Worm (Caenorhabditis elegans) whole organism, dauer: Measurements from ENCODE around the gene ech-4.

ENCODE experiments used
- unc-62 ChIP-seq: sonication (generic microtip); optimal IDR thresholded peaks from 2 replicates; lab custom pipeline; 2017; ENCODE audit warnings: missing biosample characterization, missing genetic modification reagents, missing genetic modification characterization

The ech-4 gene

ce11 chrII:10820679-10821078, at the start of gene ech-4:
Gene ech-4 (plus strand): TSS chrII:10821031.
- no peak for TF ChIP-seq unc-62 (GFP tag; lab: Kevin White, UChicago)

- TF ChIP-seq unc-62 (GFP tag; lab: Kevin White, UChicago): no peak
These were observed 42.8 kb upstream of the ech-4 start, which contains the start of gene mpz-1 for ce11 chrII:10778026-10778425. Gene mpz-1 (minus strand): TSS chrII:10778126.

ce11 chrII:10783201-10783962, 37.4 kb upstream of the ech-4 start, which contains the start of gene ect-2:
Gene ect-2 (minus strand): TSS chrII:10783962.
- no peak for TF ChIP-seq unc-62 (GFP tag; lab: Kevin White, UChicago)

- TF ChIP-seq unc-62 (GFP tag; lab: Kevin White, UChicago): no peak
These were observed 36.6 kb upstream of the ech-4 start for ce11 chrII:10784248-10784647.

- TF ChIP-seq unc-62 (GFP tag; lab: Kevin White, UChicago): no peak
These were observed 35.9 kb upstream of the ech-4 start, which contains the start of gene cdl-1 for ce11 chrII:10784780-10785463. Gene cdl-1 (plus strand): TSS chrII:10785452.

ce11 chrII:10787240-10787639, 33.6 kb upstream of the ech-4 start, which contains the start of gene tag-209:
Gene tag-209 (plus strand): TSS chrII:10787312.
- TF ChIP-seq unc-62 (GFP tag; lab: Kevin White, UChicago): no peak

- TF ChIP-seq unc-62 (GFP tag; lab: Kevin White, UChicago): no peak
These were observed 28.2 kb upstream of the ech-4 start for ce11 chrII:10792611-10793010.

ce11 chrII:10793393-10793792, 27.4 kb upstream of the ech-4 start, which contains the start of gene vps-11:
Gene vps-11 (minus strand): TSS chrII:10793493.
- no peak for TF ChIP-seq unc-62 (GFP tag; lab: Kevin White, UChicago)

ce11 chrII:10796194-10796593, 24.6 kb upstream of the ech-4 start, which contains the start of gene set-14:
Gene set-14 (minus strand): TSS chrII:10796294.
- no peak for TF ChIP-seq unc-62 (GFP tag; lab: Kevin White, UChicago)

- no peak for TF ChIP-seq unc-62 (GFP tag; lab: Kevin White, UChicago)
These were observed 22.4 kb upstream of the ech-4 start, which contains the start of gene npp-19 for ce11 chrII:10798429-10798893. Gene npp-19 (minus strand): TSS chrII:10798479.

- no peak for TF ChIP-seq unc-62 (GFP tag; lab: Kevin White, UChicago)
These were observed 20.6 kb upstream of the ech-4 start for ce11 chrII:10800209-10800608.

ce11 chrII:10804442-10804841, 16.4 kb upstream of the ech-4 start:
- TF ChIP-seq unc-62 (GFP tag; lab: Kevin White, UChicago): no peak

- no peak for TF ChIP-seq unc-62 (GFP tag; lab: Kevin White, UChicago)
These were observed 15.9 kb upstream of the ech-4 start for ce11 chrII:10804907-10805306.

ce11 chrII:10805437-10805836, 15.4 kb upstream of the ech-4 start, which contains the start of gene ceh-62:
Gene ceh-62 (plus strand): TSS chrII:10805737.
- TF ChIP-seq unc-62 (GFP tag; lab: Kevin White, UChicago): no peak

ce11 chrII:10808708-10809343, 12.0 kb upstream of the ech-4 start, which contains the start of gene R06F6.14:
Gene R06F6.14 (plus strand): TSS chrII:10809293.
- no peak for TF ChIP-seq unc-62 (GFP tag; lab: Kevin White, UChicago)
